Worm (Caenorhabditis elegans) whole organism, L4/young adult: ENCODE measurements around the gene F01G10.4.

Experiments
- W03F9.2 ChIP-seq: fragments of 150-350 bp; optimal IDR thresholded peaks from 2 replicates; lab custom pipeline; 2014; ENCODE audit warnings: missing biosample characterization, missing genetic modification characterization
- dao-5 ChIP-seq: sonication (generic microtip); optimal IDR thresholded peaks from 2 replicates; lab custom pipeline; 2016; ENCODE audit warnings: missing genotype, missing genetic modification characterization, moderate library complexity, missing compliant biosample characterization
- him-1 ChIP-seq: sonication (generic microtip); optimal IDR thresholded peaks from 2 replicates; lab custom pipeline; 2016; ENCODE audit warnings: missing genotype, missing genetic modification reagents, missing genetic modification characterization, missing compliant biosample characterization

F01G10.4 gene

ce11 chrIV:10232456-10232855 lies at the start of gene F01G10.4:
Gene F01G10.4, minus strand, starts transcription at chrIV:10232556.
- TF ChIP-seq dao-5 (tag; lab: Kevin White, UChicago), result no peak
- TF ChIP-seq W03F9.2, result no peak
- no peak for TF ChIP-seq him-1 (tag; lab: Kevin White, UChicago)

DNA sequence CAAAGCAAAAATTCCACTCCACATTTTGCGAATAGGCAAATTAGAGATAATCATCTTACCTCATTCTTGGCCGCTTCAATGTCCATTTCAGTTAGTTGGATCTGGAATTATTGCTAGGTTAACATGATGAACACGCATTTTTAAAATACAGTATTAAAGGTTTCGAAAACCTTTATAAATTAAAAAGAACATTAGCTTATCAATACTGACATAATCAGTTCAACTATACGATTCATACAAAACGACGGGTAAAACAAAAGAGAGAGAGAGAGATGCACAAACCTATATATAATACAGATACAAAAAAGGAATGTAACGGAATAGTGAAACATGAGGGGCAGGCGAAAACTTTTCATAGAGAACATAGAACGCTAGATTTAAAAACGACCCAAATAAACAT lies 49.1 kb upstream of the F01G10.4 start, which contains the start of gene thk-1:
TSS of gene thk-1 (minus strand) at position 101 of the 400 bp plus-strand sequence.
- no peak for TF ChIP-seq him-1 (tag; lab: Kevin White, UChicago)
- no peak for TF ChIP-seq W03F9.2
- no peak for TF ChIP-seq dao-5 (tag; lab: Kevin White, UChicago)

DNA sequence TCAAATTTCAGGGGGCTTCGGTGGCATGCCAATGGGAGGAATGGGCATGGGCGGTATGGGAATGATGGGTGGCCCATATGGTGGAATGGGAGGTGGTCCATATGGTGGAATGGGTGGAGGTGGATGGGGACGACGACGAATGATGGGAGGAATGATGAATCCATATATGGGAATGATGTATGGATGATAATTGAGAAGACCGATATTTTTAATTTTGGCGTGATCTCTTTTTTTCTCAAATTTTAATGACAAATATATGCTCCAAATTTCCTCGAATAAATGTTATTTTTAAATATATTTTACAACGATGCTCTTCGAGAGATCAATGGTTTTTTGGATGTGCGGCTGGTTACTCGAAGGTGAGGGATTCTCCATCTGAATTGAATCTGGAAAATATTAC lies 45.4 kb upstream of the F01G10.4 start, which contains the start of gene Y43C5A.4:
TSS of gene Y43C5A.4 (plus strand) at position 301 of the 400 bp plus-strand sequence.
- TF ChIP-seq him-1 (tag; lab: Kevin White, UChicago), result no peak
- TF ChIP-seq W03F9.2, result no peak
- no peak for TF ChIP-seq dao-5 (tag; lab: Kevin White, UChicago)

ce11 chrIV:10276960-10277359 lies 44.6 kb upstream of the F01G10.4 start, which contains the start of gene Y43C5A.7:
Gene Y43C5A.7, plus strand, starts transcription at chrIV:10277260.
- TF ChIP-seq dao-5 (tag; lab: Kevin White, UChicago), result no peak
- TF ChIP-seq W03F9.2, result no peak
- no peak for TF ChIP-seq him-1 (tag; lab: Kevin White, UChicago)

DNA sequence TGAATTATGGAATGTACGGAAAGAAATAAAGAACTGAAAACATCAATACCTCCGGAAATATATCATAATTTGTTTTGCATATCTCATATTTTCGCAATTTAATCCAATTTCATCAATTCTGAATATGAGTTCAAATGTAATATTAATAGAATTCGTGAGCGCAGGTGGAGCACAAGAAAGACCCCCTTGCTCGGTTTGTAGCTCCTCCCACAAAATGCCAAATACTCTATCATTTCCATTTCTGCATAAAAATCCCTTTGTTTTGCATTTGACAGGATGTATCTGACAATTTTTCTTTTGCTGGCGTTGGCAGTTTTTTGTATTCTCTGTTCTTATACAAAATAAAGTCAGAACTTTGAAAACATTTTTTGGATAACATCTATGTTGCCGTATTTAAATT lies 42.7 kb upstream of the F01G10.4 start:
- no peak for TF ChIP-seq W03F9.2

ce11 chrIV:10273781-10274313 lies 41.5 kb upstream of the F01G10.4 start, which contains the start of gene Y43C5A.3:
Gene Y43C5A.3, plus strand, starts transcription at chrIV:10274036.
- no peak for TF ChIP-seq W03F9.2
- TF ChIP-seq him-1 (tag; lab: Kevin White, UChicago), result no peak
- TF ChIP-seq dao-5 (tag; lab: Kevin White, UChicago), result no peak

ce11 chrIV:10273360-10273759 lies 41.0 kb upstream of the F01G10.4 start:
- no peak for TF ChIP-seq dao-5 (tag; lab: Kevin White, UChicago)
- TF ChIP-seq him-1 (tag; lab: Kevin White, UChicago), result no peak
- TF ChIP-seq W03F9.2, result no peak

DNA sequence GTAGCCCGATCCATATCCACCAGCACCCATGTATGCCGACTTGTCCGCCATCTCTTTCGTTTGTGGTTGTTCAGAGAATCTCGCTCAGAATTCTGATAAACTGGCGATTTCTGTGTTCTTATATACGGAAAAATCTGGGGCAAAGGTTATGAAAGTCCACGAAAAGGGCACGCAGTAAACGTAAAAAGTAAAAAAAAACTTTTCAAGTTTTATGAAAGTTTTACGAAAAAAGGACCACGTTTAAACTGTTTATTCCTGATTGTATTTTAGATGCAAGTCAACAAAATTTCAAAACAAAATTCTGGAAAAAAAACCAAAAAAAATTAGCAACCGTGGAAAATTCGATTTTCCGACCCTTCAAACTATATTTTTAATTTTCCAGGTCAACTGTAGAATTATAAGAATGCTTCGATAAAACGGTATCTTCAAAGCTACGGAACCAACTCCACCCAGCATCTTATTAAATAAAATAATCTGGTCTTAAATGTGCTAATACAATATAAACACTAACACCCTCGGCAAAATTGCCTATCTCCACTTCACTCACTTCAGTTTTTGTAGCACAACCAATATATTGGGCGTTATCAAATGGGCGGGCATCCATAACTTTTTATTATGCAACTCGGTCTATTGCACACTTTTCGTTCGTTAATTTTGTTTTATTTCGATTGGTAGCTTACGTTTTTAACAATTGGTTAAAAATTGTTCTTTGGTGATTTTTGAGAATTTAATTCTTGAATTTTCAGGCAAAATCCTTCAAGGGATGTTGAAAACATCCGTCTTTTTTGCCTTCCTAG lies 37.0 kb upstream of the F01G10.4 start, which contains the start of the genes nspd-7 and Y43C5A.2:
TSS of gene nspd-7 (minus strand) at position 51 of the 797 bp plus-strand sequence.
TSS of gene Y43C5A.2 (plus strand) at position 747 of the 797 bp plus-strand sequence.
- TF ChIP-seq dao-5 (tag; lab: Kevin White, UChicago) (no peak), him-1 (tag; lab: Kevin White, UChicago) (no peak), W03F9.2 (no peak)

ce11 chrIV:10261061-10261460 lies 28.7 kb upstream of the F01G10.4 start:
- TF ChIP-seq W03F9.2 (no peak), him-1 (tag; lab: Kevin White, UChicago) (no peak), dao-5 (tag; lab: Kevin White, UChicago) (no peak)

ce11 chrIV:10259557-10259956 lies 27.2 kb upstream of the F01G10.4 start, which contains the start of gene F01G10.9:
Gene F01G10.9, minus strand, starts transcription at chrIV:10259657.
- no peak for TF ChIP-seq W03F9.2
- no peak for TF ChIP-seq him-1 (tag; lab: Kevin White, UChicago)
- TF ChIP-seq dao-5 (tag; lab: Kevin White, UChicago), result no peak

- no peak for TF ChIP-seq W03F9.2
- no peak for TF ChIP-seq dao-5 (tag; lab: Kevin White, UChicago)
- no peak for TF ChIP-seq him-1 (tag; lab: Kevin White, UChicago)
Measured at ce11 chrIV:10252886-10253639, 20.7 kb upstream of the F01G10.4 start.

ce11 chrIV:10252350-10252792 lies 20.0 kb upstream of the F01G10.4 start:
- no peak for TF ChIP-seq dao-5 (tag; lab: Kevin White, UChicago)
- peak; percentile 83 for TF ChIP-seq him-1 (tag; lab: Kevin White, UChicago)
- TF ChIP-seq W03F9.2, result peak; percentile 69

ce11 chrIV:10251764-10252163 lies 19.4 kb upstream of the F01G10.4 start:
- TF ChIP-seq dao-5 (tag; lab: Kevin White, UChicago), result no peak
- TF ChIP-seq him-1 (tag; lab: Kevin White, UChicago), result no peak
- TF ChIP-seq W03F9.2, result no peak
